Worm (Caenorhabditis elegans): Measurements from ENCODE around the gene srab-16.

ce11 chrV:738770-739169, 43.8 kb upstream of the srab-16 start, which contains the start of gene srj-24:
- TF ChIP-seq dao-5 (tag; optimal IDR thresholded peaks at IDR 0.05) (no peak), W03F9.2 (tag; optimal IDR thresholded peaks at IDR 0.05) (no peak), him-1 (tag; optimal IDR thresholded peaks at IDR 0.05) (no peak)
